Fruit fly (Drosophila melanogaster): ENCODE data around the gene Uba2.

Uba2 gene

DNA sequence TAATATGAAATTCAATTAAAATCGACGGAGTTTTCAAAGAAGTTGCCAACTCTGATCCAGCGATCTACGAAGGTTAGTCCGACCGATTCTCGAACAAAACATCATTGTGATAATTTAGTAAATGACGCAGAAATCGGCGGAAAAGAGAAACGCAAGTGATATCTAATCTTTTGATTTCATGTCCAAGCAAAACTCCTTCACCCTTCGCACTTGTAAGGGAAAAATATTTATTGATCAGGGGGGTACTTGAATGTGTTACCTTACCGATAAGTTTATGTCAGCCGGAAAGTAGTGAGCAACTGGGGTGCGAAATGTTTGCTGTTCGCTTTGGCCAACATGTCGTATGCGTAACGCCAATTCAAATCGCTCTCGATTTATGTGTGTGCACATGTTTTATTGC is 30.5 kb downstream of the Uba2 start:
- no peak for TF ChIP-seq psq (optimal IDR thresholded peaks at IDR 0.05)
- TF ChIP-seq usp (GFP tag; optimal IDR thresholded peaks at IDR 0.05) = no peak
- TF ChIP-seq CG8478 (optimal IDR thresholded peaks at IDR 0.05) = no peak

DNA sequence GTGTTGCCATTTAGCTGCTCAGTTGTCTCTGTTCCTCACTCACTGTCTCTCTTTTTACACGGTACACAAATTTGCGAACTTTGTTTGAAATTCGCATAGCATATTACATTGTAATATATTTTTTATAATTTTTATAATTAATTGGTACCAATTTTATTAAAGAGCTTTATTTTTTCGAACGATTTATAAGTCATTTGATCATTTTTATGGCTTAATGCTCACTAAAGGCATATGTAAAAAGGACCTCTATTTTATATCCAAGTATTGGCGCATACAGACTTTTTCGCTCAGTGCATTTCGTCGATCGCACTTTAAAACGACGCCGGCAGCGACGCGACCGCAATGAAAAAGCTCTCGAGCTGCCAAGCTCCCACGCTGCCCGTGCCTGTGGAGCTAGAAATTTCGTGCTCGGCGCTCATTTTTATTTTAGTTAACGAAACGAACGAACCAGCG is 31.5 kb downstream of the Uba2 start:
- no peak for TF ChIP-seq EcR (GFP tag; optimal IDR thresholded peaks at IDR 0.05)

DNA sequence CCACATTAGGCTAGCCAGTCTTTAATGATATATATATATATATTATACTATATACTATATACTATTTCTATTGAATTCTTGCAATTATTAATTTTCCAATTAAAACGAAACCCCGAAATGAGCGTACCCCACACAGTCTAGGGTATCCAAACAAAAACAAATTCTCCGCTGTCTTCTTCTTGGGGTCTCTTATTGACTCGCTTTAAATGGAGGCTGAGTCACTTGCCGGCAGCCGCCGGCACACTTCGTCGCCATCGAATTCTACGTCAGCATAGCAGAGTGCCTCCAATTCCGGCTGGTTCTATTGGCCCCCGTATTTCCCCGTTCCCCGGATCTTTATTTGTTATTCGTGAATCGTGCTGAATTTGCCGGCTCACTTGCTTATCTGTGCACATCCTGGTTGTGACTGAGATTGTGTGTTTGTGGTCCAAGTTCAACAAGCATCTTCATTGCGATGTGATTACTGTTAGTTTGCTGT is 32.9 kb downstream of the Uba2 start:
- TF ChIP-seq EcR (GFP tag; optimal IDR thresholded peaks at IDR 0.05) (no peak), usp (GFP tag; optimal IDR thresholded peaks at IDR 0.05) (no peak), CG8478 (optimal IDR thresholded peaks at IDR 0.05) (no peak), Dll (optimal IDR thresholded peaks at IDR 0.05) (no peak), pan (optimal IDR thresholded peaks at IDR 0.05) (no peak), psq (optimal IDR thresholded peaks at IDR 0.05) (no peak)

dm6 chr3L:8093553-8093952 is 34.1 kb downstream of the Uba2 start:
- TF ChIP-seq Dll (optimal IDR thresholded peaks at IDR 0.05) (no peak), CG8478 (optimal IDR thresholded peaks at IDR 0.05) (no peak), usp (GFP tag; optimal IDR thresholded peaks at IDR 0.05) (no peak), EcR (GFP tag; optimal IDR thresholded peaks at IDR 0.05) (no peak), psq (optimal IDR thresholded peaks at IDR 0.05) (no peak)

dm6 chr3L:8091650-8092068 is 36.0 kb downstream of the Uba2 start, which contains the start of gene CG7565:
Gene CG7565 (minus strand): TSS chr3L:8091786.
- no peak for TF ChIP-seq usp (GFP tag; optimal IDR thresholded peaks at IDR 0.05)
- TF ChIP-seq EcR (GFP tag; optimal IDR thresholded peaks at IDR 0.05) = no peak
- no peak for TF ChIP-seq psq (optimal IDR thresholded peaks at IDR 0.05)
- no peak for TF ChIP-seq Dll (optimal IDR thresholded peaks at IDR 0.05)
- no peak for TF ChIP-seq pan (optimal IDR thresholded peaks at IDR 0.05)
- TF ChIP-seq CG8478 (optimal IDR thresholded peaks at IDR 0.05) = no peak

- TF ChIP-seq EcR (GFP tag; optimal IDR thresholded peaks at IDR 0.05) = no peak
Observed at dm6 chr3L:8086218-8086617, 41.4 kb downstream of the Uba2 start.

DNA sequence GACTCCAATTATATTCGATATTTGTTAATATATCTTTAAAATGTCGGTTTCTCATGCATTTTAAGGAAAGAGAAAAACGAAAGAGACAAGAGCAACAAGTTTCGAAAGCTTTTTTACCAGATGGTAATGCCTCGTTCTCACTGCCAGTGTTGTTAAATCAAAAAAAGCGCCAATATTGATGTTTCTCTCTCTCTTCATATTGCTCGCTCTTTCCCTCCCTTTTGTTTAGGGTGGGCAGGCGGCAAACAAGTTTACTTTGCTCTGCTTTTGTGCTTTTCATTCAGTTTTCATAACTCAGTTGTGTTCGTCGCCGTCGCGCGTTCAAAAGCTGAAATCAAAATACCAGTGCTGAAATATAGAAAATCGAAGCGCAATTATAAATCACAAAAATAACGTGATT is 45.8 kb downstream of the Uba2 start:
- no peak for TF ChIP-seq CG8478 (optimal IDR thresholded peaks at IDR 0.05)
- TF ChIP-seq psq (optimal IDR thresholded peaks at IDR 0.05) = no peak
- no peak for TF ChIP-seq usp (GFP tag; optimal IDR thresholded peaks at IDR 0.05)

DNA sequence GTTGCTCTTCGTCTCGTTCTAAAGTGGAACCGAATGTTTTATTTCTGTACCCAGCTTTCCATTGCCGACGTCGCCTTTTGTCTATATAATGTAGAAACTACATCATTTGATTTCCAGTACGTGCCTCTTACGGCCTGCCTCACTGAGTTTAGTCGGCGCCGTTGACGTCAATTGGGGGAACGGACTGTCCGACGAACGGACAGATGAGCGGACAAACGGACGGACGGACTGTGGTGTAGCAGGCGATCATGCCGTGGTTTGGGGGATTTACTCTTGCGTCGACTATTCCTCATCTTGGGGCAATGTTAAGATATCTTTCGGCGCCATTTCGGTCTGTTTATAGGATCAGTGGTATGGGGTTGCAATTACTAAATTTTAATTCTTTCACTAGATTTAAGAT is 46.8 kb downstream of the Uba2 start:
- no peak for TF ChIP-seq CG8478 (optimal IDR thresholded peaks at IDR 0.05)
- TF ChIP-seq usp (GFP tag; optimal IDR thresholded peaks at IDR 0.05) = no peak
- no peak for TF ChIP-seq psq (optimal IDR thresholded peaks at IDR 0.05)
- TF ChIP-seq pan (optimal IDR thresholded peaks at IDR 0.05) = no peak
- TF ChIP-seq EcR (GFP tag; optimal IDR thresholded peaks at IDR 0.05) = no peak

DNA sequence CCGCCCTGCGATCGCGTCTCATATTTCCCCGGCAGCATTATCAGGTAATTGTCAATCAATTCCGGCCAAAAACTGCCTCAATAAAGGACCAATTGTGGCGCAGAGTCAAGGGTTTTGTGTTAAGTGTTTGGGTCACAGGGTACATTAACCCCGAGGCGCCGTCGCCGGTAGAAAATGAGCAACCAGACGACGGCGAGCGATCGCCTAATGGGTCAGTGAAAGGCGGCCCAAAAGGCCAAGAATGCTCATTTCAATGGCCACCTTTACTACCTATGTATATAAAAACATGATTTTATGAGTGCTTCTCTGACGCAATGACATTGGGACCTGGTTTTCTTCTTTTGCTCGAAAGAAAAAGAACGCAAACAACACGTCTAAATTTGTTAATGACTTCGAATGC is 48.0 kb downstream of the Uba2 start:
- TF ChIP-seq psq (optimal IDR thresholded peaks at IDR 0.05) (no peak), pan (optimal IDR thresholded peaks at IDR 0.05) (no peak), usp (GFP tag; optimal IDR thresholded peaks at IDR 0.05) (no peak), Dll (optimal IDR thresholded peaks at IDR 0.05) (no peak), EcR (GFP tag; optimal IDR thresholded peaks at IDR 0.05) (no peak)

DNA sequence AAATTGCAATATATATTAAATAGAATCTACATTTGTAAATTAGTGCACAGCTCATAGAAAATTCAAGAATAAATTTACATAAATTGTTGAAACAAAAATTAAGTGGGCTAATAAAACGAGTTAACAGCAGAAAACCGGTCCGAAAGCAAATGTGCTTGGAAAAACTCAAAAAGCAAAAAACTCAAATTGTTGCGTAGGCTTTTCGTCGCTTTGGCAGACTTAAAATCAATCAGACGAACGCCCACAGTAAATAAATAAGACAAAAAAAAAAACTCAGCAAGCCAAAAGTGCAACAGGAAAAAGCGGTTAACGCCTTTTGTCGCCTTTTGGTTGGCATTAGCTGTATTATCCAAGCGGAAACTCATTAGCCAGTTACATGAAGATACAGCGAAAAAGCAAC is 49.7 kb downstream of the Uba2 start:
- TF ChIP-seq EcR (GFP tag; optimal IDR thresholded peaks at IDR 0.05) (no peak), usp (GFP tag; optimal IDR thresholded peaks at IDR 0.05) (no peak), Dll (optimal IDR thresholded peaks at IDR 0.05) (no peak), psq (optimal IDR thresholded peaks at IDR 0.05) (no peak), pan (optimal IDR thresholded peaks at IDR 0.05) (no peak), CG8478 (optimal IDR thresholded peaks at IDR 0.05) (no peak)

DNA sequence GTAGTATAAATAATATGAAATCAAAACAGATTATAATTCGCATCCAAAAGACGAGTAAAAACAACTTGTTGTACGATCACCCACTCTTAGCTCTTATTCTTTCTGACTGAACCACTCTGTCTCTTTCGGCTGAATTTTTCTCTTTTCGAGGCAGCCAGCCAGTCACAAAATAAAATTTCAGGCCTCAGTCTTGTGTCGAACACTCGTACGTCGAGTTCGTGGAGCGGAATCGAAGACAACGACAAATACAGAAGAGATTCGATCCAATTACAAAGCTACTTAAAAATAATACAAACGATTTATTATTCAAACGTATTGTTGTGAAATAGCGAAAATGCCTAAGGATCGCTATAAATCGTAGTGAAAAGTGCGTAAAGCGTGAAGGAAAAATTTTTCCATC is 50.4 kb downstream of the Uba2 start:
- TF ChIP-seq pan (optimal IDR thresholded peaks at IDR 0.05) (no peak), CG8478 (optimal IDR thresholded peaks at IDR 0.05) (no peak), EcR (GFP tag; optimal IDR thresholded peaks at IDR 0.05) (no peak), psq (optimal IDR thresholded peaks at IDR 0.05) (no peak), usp (GFP tag; optimal IDR thresholded peaks at IDR 0.05) (no peak), Dll (optimal IDR thresholded peaks at IDR 0.05) (no peak)

- TF ChIP-seq EcR (GFP tag; optimal IDR thresholded peaks at IDR 0.05) = no peak
- TF ChIP-seq CG8478 (optimal IDR thresholded peaks at IDR 0.05) = no peak
- TF ChIP-seq usp (GFP tag; optimal IDR thresholded peaks at IDR 0.05) = no peak
- TF ChIP-seq pan (optimal IDR thresholded peaks at IDR 0.05) = no peak
- no peak for TF ChIP-seq Dll (optimal IDR thresholded peaks at IDR 0.05)
- no peak for TF ChIP-seq psq (optimal IDR thresholded peaks at IDR 0.05)
Observed at dm6 chr3L:8076160-8076559, 51.5 kb downstream of the Uba2 start.
